Worm (Caenorhabditis elegans): ENCODE results near the gene mltn-12.
A peak's percentile ranks its signal among the peaks of the same experiment; 100 is the strongest.

The mltn-12 gene

DNA sequence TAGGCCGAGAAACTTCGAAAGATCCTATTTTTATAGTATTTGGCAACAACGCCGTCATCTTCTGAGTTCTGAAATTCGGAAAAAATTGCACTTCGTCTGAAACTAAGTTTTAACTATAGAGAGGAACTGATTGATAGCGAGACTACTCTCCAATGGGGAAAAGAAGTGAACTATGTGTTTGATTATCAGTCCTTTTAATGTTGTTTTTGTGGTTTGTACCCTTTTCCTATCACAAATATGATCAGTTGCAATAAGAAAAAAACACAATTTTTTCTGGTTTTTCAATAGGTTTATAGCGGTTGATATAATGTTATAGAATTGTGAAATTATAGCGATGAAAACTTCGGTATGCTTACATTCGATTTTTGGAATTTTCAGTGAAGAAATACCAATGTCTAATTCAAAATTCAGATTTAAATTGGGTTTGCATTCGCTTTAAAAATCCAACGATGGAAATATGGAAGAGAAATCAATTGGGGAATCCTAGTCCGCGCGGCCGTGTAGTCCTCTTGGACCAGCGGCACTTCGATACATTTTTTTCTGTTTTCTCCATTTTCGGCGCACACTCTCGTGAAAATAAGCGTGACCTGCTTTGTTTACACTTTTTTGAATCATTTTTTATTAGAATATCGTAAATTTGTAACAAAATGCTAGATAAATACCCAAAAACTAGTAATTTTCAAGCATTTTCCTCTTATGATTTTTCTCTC, 19.5 kb upstream of the mltn-12 start, which contains the start of gene C53B4.3 (continued):
- TF ChIP-seq him-1 (tag; optimal IDR thresholded peaks at IDR 0.05) = peak; percentile 37
- no peak for TF ChIP-seq nhr-120 (GFP tag; IDR thresholded peaks at IDR 0.05)
- no peak for TF ChIP-seq chd-7 (tag; optimal IDR thresholded peaks at IDR 0.05)
- TF ChIP-seq lsl-1 (GFP tag; optimal IDR thresholded peaks at IDR 0.05) = peak; percentile 38
- no peak for TF ChIP-seq tbx-9 (tag; optimal IDR thresholded peaks at IDR 0.05; ENCODE audit: borderline replicate concordance)
- no peak for TF ChIP-seq egl-18 (GFP tag; IDR thresholded peaks at IDR 0.05)
- peak; percentile 37 for TF ChIP-seq hrde-1 (tag; optimal IDR thresholded peaks at IDR 0.05; ENCODE audit: borderline replicate concordance)
- peak; percentile 8 for TF ChIP-seq xnd-1 (tag; optimal IDR thresholded peaks at IDR 0.05)
- peak; percentile 30 for TF ChIP-seq F23B12.7 (tag; optimal IDR thresholded peaks at IDR 0.05; ENCODE audit: insufficient read depth)
- peak; percentile 24; the same call in 1 of the 2 replicates for TF ChIP-seq ceh-91 (GFP tag; IDR thresholded peaks at IDR 0.05)
- peak; percentile 67; the same call in 1 of the 2 replicates for TF ChIP-seq madf-6 (GFP tag; IDR thresholded peaks at IDR 0.05)
- TF ChIP-seq let-607 (tag; optimal IDR thresholded peaks at IDR 0.05) = peak in 1 of 2 experiments; percentile 55
- TF ChIP-seq nfya-2 (GFP tag; IDR thresholded peaks at IDR 0.05) = no peak
- TF ChIP-seq madf-10 (tag; optimal IDR thresholded peaks at IDR 0.05) = peak; percentile 19
- no peak for TF ChIP-seq sea-2 (GFP tag; IDR thresholded peaks at IDR 0.05)
- TF ChIP-seq lin-35 (GFP tag; optimal IDR thresholded peaks at IDR 0.05) = peak in 1 of 3 experiments; percentile 47
- TF ChIP-seq snpc-1.3 (tag; optimal IDR thresholded peaks at IDR 0.05; ENCODE audit: insufficient read depth) = peak; percentile 31
- TF ChIP-seq sdz-38 (tag; optimal IDR thresholded peaks at IDR 0.05) = no peak
- peak; percentile 43 for TF ChIP-seq lin-54 (GFP tag; optimal IDR thresholded peaks at IDR 0.05)
- no peak for TF ChIP-seq Y53F4B.3 (GFP tag; IDR thresholded peaks at IDR 0.05)
- peak; percentile 87 for TF ChIP-seq ZK185.1 (tag; optimal IDR thresholded peaks at IDR 0.05; ENCODE audit: poor library complexity, severe bottlenecking)
- TF ChIP-seq egl-44 (GFP tag; IDR thresholded peaks at IDR 0.05) = no peak
- TF ChIP-seq rcor-1 (GFP tag; IDR thresholded peaks at IDR 0.05) = 0 out of 2 replicates have a peak, but pooled peaks have one; percentile 13
- peak; percentile 72 for TF ChIP-seq lin-40 (tag; optimal IDR thresholded peaks at IDR 0.05)
- 0 out of 2 replicates have a peak, but pooled peaks have one; percentile 39 for TF ChIP-seq aptf-2 (GFP tag; conservative IDR thresholded peaks at IDR 0.05)
- no peak for TF ChIP-seq rpc-1 (optimal IDR thresholded peaks at IDR 0.05)
- no peak for TF ChIP-seq rpc-1 (tag; optimal IDR thresholded peaks at IDR 0.05)
- TF ChIP-seq atf-7 (tag; optimal IDR thresholded peaks at IDR 0.05) = peak; percentile 47
- TF ChIP-seq ztf-28 (GFP tag; IDR thresholded peaks at IDR 0.05) = 0 out of 2 replicates have a peak, but pooled peaks have one; percentile 37
- peak; percentile 61 for TF ChIP-seq D2030.7 (GFP tag; IDR thresholded peaks at IDR 0.05)
- TF ChIP-seq nhr-27 (tag; optimal IDR thresholded peaks at IDR 0.05) = no peak
- no peak for TF ChIP-seq efl-1 (GFP tag; optimal IDR thresholded peaks at IDR 0.05)

DNA sequence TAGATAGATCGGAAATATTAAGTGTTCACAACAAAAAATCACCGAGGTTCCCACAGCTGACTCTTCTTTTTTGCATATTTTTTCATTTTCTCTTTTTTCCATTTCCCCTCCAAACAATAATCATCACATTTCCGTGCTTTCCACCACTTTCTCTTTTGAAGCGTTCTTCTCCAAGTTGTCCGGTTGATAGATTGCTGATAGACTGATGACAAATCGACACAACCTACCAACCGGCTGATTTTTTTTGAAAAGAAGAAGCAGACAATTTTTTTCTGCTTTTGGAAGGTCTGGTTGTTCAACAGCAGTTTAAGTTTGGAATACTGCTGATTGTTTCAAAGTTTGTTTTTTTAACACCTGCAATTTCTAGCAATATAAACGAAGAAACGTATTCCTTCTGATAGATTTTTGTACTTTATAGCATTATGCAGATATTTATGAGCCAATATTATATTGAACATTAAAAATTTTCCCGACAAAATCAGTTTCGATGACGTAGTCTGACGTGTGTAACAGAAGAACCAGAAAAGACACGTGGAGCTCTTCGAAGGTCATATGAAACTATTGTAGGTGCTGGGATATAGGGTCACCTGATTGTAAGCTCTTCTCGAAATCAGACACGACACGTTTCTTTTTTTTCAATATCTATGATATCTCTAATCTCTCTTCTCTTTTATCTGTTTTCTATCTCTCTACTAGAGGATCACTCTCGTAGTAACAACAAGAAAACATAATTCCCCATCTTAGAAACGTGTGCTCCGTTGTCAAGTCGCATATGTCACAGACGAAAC, 18.1 kb upstream of the mltn-12 start:
- TF ChIP-seq F55B11.4 (tag; optimal IDR thresholded peaks at IDR 0.05; ENCODE audit: borderline replicate concordance, insufficient read depth) (no peak), nhr-80 (tag; optimal IDR thresholded peaks at IDR 0.05) (peak; percentile 62), ztf-6 (GFP tag; IDR thresholded peaks at IDR 0.05) (no peak), let-607 (tag; optimal IDR thresholded peaks at IDR 0.05) (peak in 1 of 2 experiments; percentile 24)

All from whole organism, young adult.